Fruit fly (Drosophila melanogaster) whole organism, wandering third instar larva: ENCODE measurements around the gene ND-ACP.

ENCODE experiments used
- Dfd ChIP-seq: fragments of >200 bp; optimal IDR thresholded peaks from 2 replicates; lab custom pipeline; 2017; ENCODE audit warnings: missing biosample characterization, missing genetic modification characterization
- HLH106 ChIP-seq: fragments of 200-800 bp; optimal IDR thresholded peaks from 3 replicates; lab custom pipeline; 2019; ENCODE audit warnings: missing biosample characterization, mild to moderate bottlenecking, missing genetic modification characterization, moderate library complexity
- Hnf4 ChIP-seq: fragments of 200-800 bp; sonication (Bioruptor generic); optimal IDR thresholded peaks from 2 replicates; lab custom pipeline; 2016; ENCODE audit warnings: missing biosample characterization, mild to moderate bottlenecking, missing genetic modification characterization
- Hr83 ChIP-seq: fragments of 200-300 bp; sonication (Bioruptor generic); optimal IDR thresholded peaks from 2 replicates; lab custom pipeline; 2016; ENCODE audit warnings: missing biosample characterization, mild to moderate bottlenecking, missing genetic modification characterization, moderate library complexity; ENCODE audit not compliant: poor library complexity, severe bottlenecking
- Myc ChIP-seq: fragments of >200 bp; optimal IDR thresholded peaks from 2 replicates; lab custom pipeline; 2017
- Sp1 ChIP-seq: fragments of 200-800 bp; sonication (Bioruptor generic); optimal IDR thresholded peaks from 3 replicates; lab custom pipeline; 2019; ENCODE audit warnings: missing biosample characterization, mild to moderate bottlenecking, missing genetic modification characterization, moderate library complexity
- dl ChIP-seq, 2 experiments: fragments of 175-275, 200-275 bp in 1 of 2; fragments of 200-275 bp in 1 of 2; sonication (Bioruptor generic); optimal IDR thresholded peaks; lab custom pipeline; 2018; ENCODE audit warnings: mild to moderate bottlenecking in 2 of 2, missing biosample characterization in 2 of 2, missing genetic modification characterization in 2 of 2, moderate library complexity in 2 of 2; ENCODE audit not compliant: partially characterized antibody in 2 of 2, insufficient read depth in 1 of 2
- dsf ChIP-seq: sonication (Bioruptor generic); optimal IDR thresholded peaks from 2 replicates; lab custom pipeline; 2016; ENCODE audit warnings: missing biosample characterization, missing genetic modification characterization, borderline replicate concordance
- fru ChIP-seq: fragments of 200-800 bp; sonication (Bioruptor generic); optimal IDR thresholded peaks from 3 replicates; lab custom pipeline; 2016; ENCODE audit warnings: missing biosample characterization, mild to moderate bottlenecking, missing genetic modification characterization
- jim ChIP-seq: fragments of 175-275, 200-325 bp; sonication (Bioruptor generic); optimal IDR thresholded peaks from 2 replicates; lab custom pipeline; 2016; ENCODE audit warnings: missing biosample characterization, mild to moderate bottlenecking, missing genetic modification characterization
- pan ChIP-seq: fragments of >200 bp; optimal IDR thresholded peaks from 2 replicates; lab custom pipeline; 2017
- usp ChIP-seq: fragments of >200 bp; optimal IDR thresholded peaks from 2 replicates; lab custom pipeline; 2017; ENCODE audit warnings: missing biosample characterization, missing genetic modification characterization

DNA sequence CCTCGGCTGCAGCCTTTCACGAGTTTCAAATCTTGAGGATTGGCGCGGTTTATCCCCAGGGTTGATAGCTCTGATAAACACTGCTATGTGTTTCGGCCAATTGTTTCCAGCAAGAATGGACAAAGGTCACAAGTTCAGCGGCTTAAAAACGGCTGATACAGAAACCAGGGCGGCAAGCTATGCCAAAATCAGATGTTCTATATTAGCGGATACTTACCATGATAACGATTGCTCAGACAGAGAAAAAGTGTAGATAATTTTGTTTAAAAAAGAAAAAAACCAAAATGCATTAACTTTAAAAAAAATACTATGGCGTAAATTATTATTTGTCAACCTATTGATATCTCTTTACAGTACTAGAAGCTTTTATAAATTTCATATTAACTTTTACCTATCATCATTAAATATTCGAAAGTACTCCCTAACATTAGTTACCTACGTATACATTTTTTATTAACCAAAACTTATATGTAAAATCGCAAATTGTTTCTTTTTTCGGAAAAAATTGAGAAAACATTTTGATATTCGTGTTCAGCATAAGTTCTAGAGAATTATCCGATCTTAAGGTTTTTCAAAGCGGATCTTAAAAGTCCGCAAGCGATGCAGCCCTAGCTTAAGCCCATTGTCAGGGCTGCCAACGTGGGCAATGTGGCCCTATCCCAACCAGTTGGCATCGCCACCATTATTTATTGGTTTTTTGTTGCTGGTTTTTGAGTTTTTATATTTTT lies 16.5 kb upstream of the ND-ACP start, which contains the start of the genes sturkopf and Herc4:
- peak; percentile 85 for TF ChIP-seq Sp1 (GFP tag; lab: Kevin White, UChicago)
- peak; percentile 84 for TF ChIP-seq fru (GFP tag; lab: Kevin White, UChicago)
- no peak for TF ChIP-seq Dfd (GFP tag; lab: Kevin White, UChicago)
- TF ChIP-seq Myc (lab: Kevin White, UChicago) = no peak
- no peak for TF ChIP-seq jim
- TF ChIP-seq usp (GFP tag; lab: Kevin White, UChicago) = no peak
- TF ChIP-seq dl (GFP tag; optimal IDR thresholded peaks at IDR 0.05; lab: Kevin White, UChicago; ENCODE audit: insufficient read depth in 1 of 2, partially characterized antibody in 2 of 2) = no peak
- no peak for TF ChIP-seq Hnf4 (GFP tag; lab: Kevin White, UChicago)
- TF ChIP-seq Hr83 (GFP tag; lab: Kevin White, UChicago) = peak; percentile 23
- TF ChIP-seq pan = no peak
- TF ChIP-seq dsf (GFP tag; lab: Kevin White, UChicago) = no peak
- TF ChIP-seq HLH106 (tag; lab: Kevin White, UChicago) = peak; percentile 85
